Worm (Caenorhabditis elegans): ENCODE data around the gene srz-97.

DNA sequence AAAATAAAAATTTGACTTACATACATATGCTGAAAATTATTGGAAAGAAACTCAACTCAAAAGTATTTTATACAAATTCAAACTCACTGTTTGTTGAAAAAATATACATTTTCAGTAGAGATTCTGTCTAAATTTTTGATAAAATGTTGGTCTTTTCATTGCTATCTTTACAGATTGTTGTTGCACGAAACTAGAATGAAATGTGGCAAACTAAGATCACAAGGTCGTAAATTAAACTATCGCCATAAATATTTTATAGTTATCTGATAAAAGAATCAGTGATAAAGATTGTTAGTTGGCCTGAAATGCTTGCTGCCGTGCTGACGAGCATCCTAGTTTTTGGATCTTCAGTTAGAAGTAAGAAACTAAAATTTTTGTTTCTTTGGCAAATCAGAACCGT, 10.9 kb upstream of the srz-97 start, which contains the start of gene clec-55:
- no peak for TF ChIP-seq klf-2 (GFP tag; conservative IDR thresholded peaks at IDR 0.05)
- no peak for TF ChIP-seq ztf-23 (GFP tag; IDR thresholded peaks at IDR 0.05)

All from whole organism, midembryonic.